Worm (Caenorhabditis elegans) whole organism, L2 larva: ENCODE data around the gene unc-93.

Source experiments
- aly-2 ChIP-seq: fragments of 150-350 bp; optimal IDR thresholded peaks from 2 replicates; lab custom pipeline; 2014; ENCODE audit warnings: missing biosample characterization, missing genetic modification characterization
- fos-1 ChIP-seq: fragments of 150-350 bp; optimal IDR thresholded peaks from 2 replicates; lab custom pipeline; 2014; ENCODE audit warnings: missing biosample characterization, missing genetic modification characterization
- mdl-1 ChIP-seq, 2 experiments: fragments of 150-350 bp in 1 of 2; sonication (generic microtip) in 1 of 2; optimal IDR thresholded peaks; 2 replicates each; lab custom pipeline; 2017; ENCODE audit warnings: missing biosample characterization in 2 of 2, missing genetic modification characterization in 2 of 2
- nhr-11 ChIP-seq: fragments of 150-350 bp; optimal IDR thresholded peaks from 2 replicates; lab custom pipeline; 2014; ENCODE audit warnings: missing biosample characterization, missing genetic modification characterization
- nhr-129 ChIP-seq: fragments of 150-350 bp; optimal IDR thresholded peaks from 2 replicates; lab custom pipeline; 2014; ENCODE audit warnings: missing biosample characterization, missing genetic modification characterization
- nhr-21 ChIP-seq: fragments of 150-350 bp; optimal IDR thresholded peaks from 2 replicates; lab custom pipeline; 2014; ENCODE audit warnings: missing biosample characterization, missing genetic modification characterization
- nhr-237 ChIP-seq: fragments of 150-350 bp; optimal IDR thresholded peaks from 2 replicates; lab custom pipeline; 2014; ENCODE audit warnings: missing biosample characterization, missing genetic modification characterization
- nhr-6 ChIP-seq: fragments of 150-350 bp; optimal IDR thresholded peaks from 2 replicates; lab custom pipeline; 2014; ENCODE audit warnings: missing biosample characterization, missing genetic modification characterization
- unc-39 ChIP-seq: fragments of 150-350 bp; optimal IDR thresholded peaks from 2 replicates; lab custom pipeline; 2014; ENCODE audit warnings: missing biosample characterization, missing genetic modification characterization

- TF ChIP-seq mdl-1 (tag; optimal IDR thresholded peaks at IDR 0.05; lab: Kevin White, UChicago), result no peak
- no peak for TF ChIP-seq fos-1 (tag; lab: Kevin White, UChicago)
- no peak for TF ChIP-seq unc-39 (tag; lab: Kevin White, UChicago)
- peak; percentile 7 for TF ChIP-seq nhr-21 (tag; lab: Kevin White, UChicago)
- no peak for TF ChIP-seq aly-2 (tag; lab: Kevin White, UChicago)
- no peak for TF ChIP-seq nhr-237
- TF ChIP-seq nhr-129 (tag; lab: Kevin White, UChicago), result no peak
- TF ChIP-seq nhr-11 (tag; lab: Kevin White, UChicago), result no peak
- no peak for TF ChIP-seq nhr-6 (tag; lab: Kevin White, UChicago)
Observed at ce11 chrIII:3657479-3657878, 13.3 kb downstream of the unc-93 start, which contains the start of gene C46F11.5.
